Worm (Caenorhabditis elegans) whole organism, young adult: ENCODE data around the gene C23G10.1.
A peak's percentile ranks its signal among the peaks of the same experiment; 100 is the strongest.

Experiments used
- C17E4.6 ChIP-seq: fragments of 200-800 bp; sonication (Bioruptor generic); IDR thresholded peaks from 2 replicates; pipeline ENCODE4 v1.3.6; 2022; ENCODE audit warnings: missing genetic modification reagents, missing genetic modification characterization, missing compliant biosample characterization
- D2030.7 ChIP-seq: fragments of 200-800 bp; sonication (Bioruptor generic); IDR thresholded peaks from 2 replicates; pipeline ENCODE4 v1.3.6; 2022; ENCODE audit warnings: missing genetic modification reagents, missing genetic modification characterization, missing compliant biosample characterization
- F23B12.7 ChIP-seq: sonication (generic microtip); optimal IDR thresholded peaks from 2 replicates; lab custom pipeline; 2017; ENCODE audit warnings: missing genetic modification characterization, mild to moderate bottlenecking, missing compliant biosample characterization, antibody characterized with exemption, moderate library complexity; ENCODE audit not compliant: insufficient read depth
- F33H1.4 ChIP-seq: fragments of 200-800 bp; sonication (Bioruptor generic); IDR thresholded peaks from 2 replicates; pipeline ENCODE4 v1.3.6; 2022; ENCODE audit warnings: missing genetic modification reagents, missing genetic modification characterization, missing compliant biosample characterization
- F37B4.10 ChIP-seq: fragments of 200-800 bp; sonication (Bioruptor generic); IDR thresholded peaks from 2 replicates; pipeline ENCODE4 v1.3.6; 2022; ENCODE audit warnings: missing genetic modification characterization, missing compliant biosample characterization
- F39B2.1 ChIP-seq: fragments of 200-800 bp; sonication (Bioruptor generic); IDR thresholded peaks from 2 replicates; pipeline ENCODE4 v1.3.6; 2022; ENCODE audit warnings: missing genetic modification reagents, missing genetic modification characterization, missing compliant biosample characterization
- F49E8.2 ChIP-seq: sonication (generic microtip); optimal IDR thresholded peaks from 3 replicates; lab custom pipeline; 2017; ENCODE audit warnings: missing genetic modification characterization, mild to moderate bottlenecking, missing compliant biosample characterization, antibody characterized with exemption, moderate library complexity; ENCODE audit not compliant: insufficient read depth
- K11D2.4 ChIP-seq: fragments of 200-800 bp; sonication (Bioruptor generic); IDR thresholded peaks from 2 replicates; pipeline ENCODE4 v1.3.6; 2022; ENCODE audit warnings: missing genetic modification reagents, missing genetic modification characterization, missing compliant biosample characterization
- T26A5.8 ChIP-seq: sonication (generic microtip); optimal IDR thresholded peaks from 2 replicates; lab custom pipeline; 2016; ENCODE audit warnings: missing genetic modification characterization, missing compliant biosample characterization
- Y53F4B.3 ChIP-seq: fragments of 200-800 bp; sonication (Bioruptor generic); IDR thresholded peaks from 2 replicates; pipeline ENCODE4 v1.3.6; 2022; ENCODE audit warnings: missing genetic modification reagents, missing genetic modification characterization, missing compliant biosample characterization
- Y67H2A.10 ChIP-seq: fragments of 200-800 bp; sonication (Bioruptor generic); conservative IDR thresholded peaks from 2 replicates; pipeline ENCODE4 v1.3.6; 2022; ENCODE audit warnings: missing genetic modification reagents, missing genetic modification characterization, missing compliant biosample characterization
- ZK185.1 ChIP-seq: sonication (generic microtip); optimal IDR thresholded peaks from 2 replicates; lab custom pipeline; 2016; ENCODE audit warnings: mild to moderate bottlenecking, missing genetic modification characterization, missing compliant biosample characterization; ENCODE audit not compliant: poor library complexity, severe bottlenecking
- akir-1 ChIP-seq: fragments of 200-800 bp; sonication (Bioruptor generic); optimal IDR thresholded peaks from 2 replicates; lab custom pipeline; 2018; ENCODE audit warnings: mild to moderate bottlenecking, missing genetic modification characterization, moderate library complexity, missing compliant biosample characterization
- ama-1 ChIP-seq, 3 experiments: fragments of 150-350 bp in 1 of 3; sonication (generic microtip) in 2 of 3; optimal IDR thresholded peaks; 2 replicates each; lab custom pipeline; 2014 to 2018; ENCODE audit warnings: missing biosample characterization in 2 of 3, missing genetic modification characterization in 2 of 3, missing genetic modification reagents in 2 of 3
- aptf-3 ChIP-seq: fragments of 200-800 bp; sonication (Bioruptor generic); IDR thresholded peaks from 2 replicates; pipeline ENCODE4 v1.3.6; 2022; ENCODE audit warnings: missing genetic modification characterization, missing compliant biosample characterization
- athp-1 ChIP-seq: sonication (generic microtip); optimal IDR thresholded peaks from 2 replicates; lab custom pipeline; 2017; ENCODE audit warnings: mild to moderate bottlenecking, missing genetic modification characterization, missing compliant biosample characterization
- attf-5 ChIP-seq: fragments of 200-800 bp; sonication (Bioruptor generic); optimal IDR thresholded peaks from 2 replicates; lab custom pipeline; 2018; ENCODE audit warnings: mild to moderate bottlenecking, missing genetic modification characterization, missing compliant biosample characterization
- bed-1 ChIP-seq: fragments of 200-800 bp; sonication (Bioruptor generic); IDR thresholded peaks from 2 replicates; pipeline ENCODE4 v1.3.6; 2022; ENCODE audit warnings: missing genetic modification reagents, missing genetic modification characterization, missing compliant biosample characterization
- cebp-2 ChIP-seq: fragments of 200-800 bp; sonication (Bioruptor generic); IDR thresholded peaks from 2 replicates; pipeline ENCODE4 v1.3.6; 2022; ENCODE audit warnings: missing genetic modification characterization, missing compliant biosample characterization
- ceh-27 ChIP-seq: fragments of 200-800 bp; sonication (Bioruptor generic); optimal IDR thresholded peaks from 2 replicates; lab custom pipeline; 2018; ENCODE audit warnings: mild to moderate bottlenecking, missing genetic modification characterization, moderate library complexity, missing compliant biosample characterization
- ceh-79 ChIP-seq: sonication (generic microtip); optimal IDR thresholded peaks from 2 replicates; lab custom pipeline; 2017; ENCODE audit warnings: mild to moderate bottlenecking, missing genetic modification characterization, missing compliant biosample characterization
- ceh-91 ChIP-seq: fragments of 200-800 bp; sonication (Bioruptor generic); IDR thresholded peaks from 2 replicates; pipeline ENCODE4 v1.3.6; 2022; ENCODE audit warnings: missing genetic modification reagents, missing genetic modification characterization, missing compliant biosample characterization
- die-1 ChIP-seq: sonication (generic microtip); optimal IDR thresholded peaks from 2 replicates; lab custom pipeline; 2016; ENCODE audit warnings: missing genotype, mild to moderate bottlenecking, missing genetic modification characterization, missing compliant biosample characterization
- dox-1 ChIP-seq: fragments of 200-800 bp; sonication (Bioruptor generic); IDR thresholded peaks from 2 replicates; pipeline ENCODE4 v1.3.6; 2022; ENCODE audit warnings: missing genetic modification reagents, missing genetic modification characterization, missing compliant biosample characterization
- dpl-1 ChIP-seq: fragments of 150-350 bp; optimal IDR thresholded peaks from 2 replicates; lab custom pipeline; 2014; ENCODE audit warnings: missing biosample characterization, missing genetic modification reagents, missing genetic modification characterization
- efl-1 ChIP-seq: fragments of 150-350 bp; optimal IDR thresholded peaks from 2 replicates; lab custom pipeline; 2014; ENCODE audit warnings: missing biosample characterization, missing genetic modification reagents, missing genetic modification characterization
- egl-18 ChIP-seq: fragments of 200-800 bp; sonication (Bioruptor generic); IDR thresholded peaks from 2 replicates; pipeline ENCODE4 v1.3.6; 2022; ENCODE audit warnings: missing genetic modification reagents, missing genetic modification characterization, missing compliant biosample characterization
- gei-17 ChIP-seq: fragments of 200-800 bp; sonication (Bioruptor generic); optimal IDR thresholded peaks from 2 replicates; lab custom pipeline; 2018; ENCODE audit warnings: mild to moderate bottlenecking, missing genetic modification characterization, missing compliant biosample characterization
- him-1 ChIP-seq: sonication (generic microtip); optimal IDR thresholded peaks from 2 replicates; lab custom pipeline; 2016; ENCODE audit warnings: missing genotype, missing genetic modification reagents, missing genetic modification characterization, missing compliant biosample characterization
- hlh-12 ChIP-seq: sonication (generic microtip); optimal IDR thresholded peaks from 2 replicates; lab custom pipeline; 2016; ENCODE audit warnings: missing genetic modification characterization, missing compliant biosample characterization
- hlh-26 ChIP-seq: fragments of 200-800 bp; sonication (Bioruptor generic); conservative IDR thresholded peaks from 2 replicates; pipeline ENCODE4 v1.3.6; 2022; ENCODE audit warnings: missing genetic modification reagents, missing genetic modification characterization, missing compliant biosample characterization
- hmg-1.2 ChIP-seq: fragments of 200-800 bp; sonication (Bioruptor generic); IDR thresholded peaks from 2 replicates; pipeline ENCODE4 v1.3.6; 2022; ENCODE audit warnings: missing genetic modification reagents, missing genetic modification characterization, missing compliant biosample characterization
- hrde-1 ChIP-seq: sonication (generic microtip); optimal IDR thresholded peaks from 2 replicates; lab custom pipeline; 2016; ENCODE audit warnings: missing genetic modification characterization, mild to moderate bottlenecking, missing compliant biosample characterization, moderate library complexity, missing genotype, missing genetic modification reagents, borderline replicate concordance
- let-526 ChIP-seq: fragments of 200-800 bp; sonication (Bioruptor generic); IDR thresholded peaks from 2 replicates; pipeline ENCODE4 v1.3.6; 2022; ENCODE audit warnings: missing genetic modification reagents, missing genetic modification characterization, missing compliant biosample characterization
- lin-35 ChIP-seq, 3 experiments: fragments of 150-350 bp in 2 of 3; sonication (generic microtip) in 1 of 3; optimal IDR thresholded peaks; 2 replicates each; lab custom pipeline; 2014 to 2018; ENCODE audit warnings: missing biosample characterization in 3 of 3, missing genetic modification characterization in 3 of 3, missing genetic modification reagents in 3 of 3
- lir-1 ChIP-seq: fragments of 200-800 bp; sonication (Bioruptor generic); conservative IDR thresholded peaks from 2 replicates; pipeline ENCODE4 v1.3.6; 2022; ENCODE audit warnings: missing genetic modification reagents, missing genetic modification characterization, missing compliant biosample characterization
- lsl-1 ChIP-seq: fragments of 200-800 bp; sonication (Bioruptor generic); optimal IDR thresholded peaks from 2 replicates; lab custom pipeline; 2018; ENCODE audit warnings: mild to moderate bottlenecking, missing genetic modification characterization, moderate library complexity, missing compliant biosample characterization
- madf-3 ChIP-seq: fragments of 200-800 bp; sonication (Bioruptor generic); IDR thresholded peaks from 2 replicates; pipeline ENCODE4 v1.3.6; 2022; ENCODE audit warnings: missing genetic modification reagents, missing genetic modification characterization, missing compliant biosample characterization
- mel-28 ChIP-seq: sonication (generic microtip); optimal IDR thresholded peaks from 2 replicates; lab custom pipeline; 2016; ENCODE audit warnings: borderline replicate concordance, mild to moderate bottlenecking, missing genetic modification characterization, missing compliant biosample characterization
- nhr-120 ChIP-seq: fragments of 200-800 bp; sonication (Bioruptor generic); IDR thresholded peaks from 2 replicates; pipeline ENCODE4 v1.3.6; 2022; ENCODE audit warnings: missing genetic modification characterization, missing compliant biosample characterization
- nhr-179 ChIP-seq: sonication (generic microtip); optimal IDR thresholded peaks from 2 replicates; lab custom pipeline; 2016; ENCODE audit warnings: mild to moderate bottlenecking, missing genetic modification characterization, missing compliant biosample characterization
- pbrm-1 ChIP-seq: fragments of 200-800 bp; sonication (Bioruptor generic); IDR thresholded peaks from 2 replicates; pipeline ENCODE4 v1.3.6; 2022; ENCODE audit warnings: missing genetic modification reagents, missing genetic modification characterization, missing compliant biosample characterization
- pha-4 ChIP-seq: fragments of 150-350 bp; sonication (generic microtip); optimal IDR thresholded peaks from 2 replicates; lab custom pipeline; 2014; ENCODE audit warnings: missing biosample characterization, missing genetic modification reagents, missing genetic modification characterization
- snpc-1.3 ChIP-seq: sonication (generic microtip); optimal IDR thresholded peaks from 2 replicates; lab custom pipeline; 2017; ENCODE audit warnings: missing genetic modification characterization, mild to moderate bottlenecking, missing compliant biosample characterization, antibody characterized with exemption, moderate library complexity, missing genotype, missing genetic modification reagents; ENCODE audit not compliant: insufficient read depth
- unc-130 ChIP-seq: sonication (generic microtip); optimal IDR thresholded peaks from 2 replicates; lab custom pipeline; 2016; ENCODE audit warnings: missing genetic modification reagents, missing genetic modification characterization, missing compliant biosample characterization
- ztf-22 ChIP-seq: fragments of 200-800 bp; sonication (Bioruptor generic); optimal IDR thresholded peaks from 2 replicates; lab custom pipeline; 2018; ENCODE audit warnings: mild to moderate bottlenecking, missing genetic modification characterization, moderate library complexity, missing compliant biosample characterization
- ztf-26 ChIP-seq: sonication (generic microtip); optimal IDR thresholded peaks from 2 replicates; lab custom pipeline; 2017; ENCODE audit warnings: missing genetic modification characterization, missing compliant biosample characterization

C23G10.1 gene

DNA sequence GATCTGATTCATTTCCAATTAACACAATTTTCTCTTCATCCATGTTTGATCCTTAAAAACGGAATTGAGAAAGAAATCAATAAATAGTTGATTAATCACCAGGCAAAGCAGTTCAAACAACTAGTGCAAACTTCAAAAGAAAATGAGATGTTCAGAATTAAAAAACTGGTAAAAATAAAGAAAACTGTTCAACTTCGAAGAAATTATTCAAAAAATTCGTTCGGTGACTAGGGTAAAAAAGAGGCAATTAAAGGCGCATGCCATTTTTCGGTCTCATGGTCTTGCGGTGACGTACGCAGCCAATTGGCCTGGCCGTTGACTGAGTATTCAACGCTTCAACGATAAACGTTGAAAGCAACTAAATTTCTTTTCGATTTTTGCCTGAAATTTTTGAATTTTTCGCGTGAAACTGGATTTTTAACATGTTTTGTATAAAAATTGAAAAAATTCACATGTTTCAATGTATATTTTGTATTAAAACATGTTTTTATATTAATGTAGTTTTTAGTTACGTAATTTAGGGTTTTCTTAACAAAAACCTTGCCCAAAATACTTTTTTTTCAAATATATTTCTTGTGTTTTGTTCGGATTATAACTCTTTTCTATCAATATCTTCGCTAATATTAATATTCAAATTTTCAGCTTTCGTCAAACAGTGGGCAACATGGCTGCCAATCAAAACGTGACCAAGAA is 2.8 kb upstream of the C23G10.1 start, which contains the start of the genes sna-3 and rps-3 (continued):
- TF ChIP-seq ceh-27 (GFP tag; lab: Kevin White, UChicago) (peak; percentile 50), ZK185.1 (tag; lab: Kevin White, UChicago) (peak; percentile 40), nhr-120 (GFP tag; lab: Robert Waterston, UW) (no peak), F49E8.2 (tag; lab: Kevin White, UChicago) (peak; percentile 69), die-1 (tag; lab: Kevin White, UChicago) (no peak), mel-28 (tag; lab: Kevin White, UChicago) (no peak), nhr-179 (tag; lab: Kevin White, UChicago) (no peak), him-1 (tag; lab: Kevin White, UChicago) (no peak), hlh-26 (GFP tag; lab: Robert Waterston, UW) (no peak), snpc-1.3 (tag; lab: Kevin White, UChicago) (peak; percentile 55), T26A5.8 (tag; lab: Kevin White, UChicago) (no peak), F33H1.4 (GFP tag; lab: Robert Waterston, UW) (peak; percentile 93), pbrm-1 (peak; percentile 64; the same call in 1 of the 2 replicates), dpl-1 (GFP tag; lab: Kevin White, UChicago) (peak; percentile 29), akir-1 (GFP tag; lab: Kevin White, UChicago) (no peak), cebp-2 (GFP tag; lab: Robert Waterston, UW) (no peak), unc-130 (GFP tag; lab: Kevin White, UChicago) (no peak), athp-1 (tag; lab: Kevin White, UChicago) (no peak), ztf-22 (GFP tag; lab: Kevin White, UChicago) (no peak), Y53F4B.3 (GFP tag; lab: Robert Waterston, UW) (no peak), C17E4.6 (GFP tag; lab: Robert Waterston, UW) (no peak), dox-1 (GFP tag; lab: Robert Waterston, UW) (0 out of 2 replicates have a peak, but pooled peaks have one; percentile 18), Y67H2A.10 (no peak), K11D2.4 (GFP tag; lab: Robert Waterston, UW) (no peak), pha-4 (tag; lab: Kevin White, UChicago) (no peak), F39B2.1 (GFP tag; lab: Robert Waterston, UW) (no peak), efl-1 (peak; percentile 48), ama-1 (optimal IDR thresholded peaks at IDR 0.05; lab: Kevin White, UChicago) (no peak), ama-1 (GFP tag; optimal IDR thresholded peaks at IDR 0.05; lab: Kevin White, UChicago) (no peak), madf-3 (GFP tag; lab: Robert Waterston, UW) (0 out of 2 replicates have a peak, but pooled peaks have one; percentile 20), hrde-1 (tag; lab: Kevin White, UChicago) (no peak), bed-1 (no peak), ceh-91 (peak; percentile 38; the same call in 1 of the 2 replicates), F23B12.7 (peak; percentile 96), F37B4.10 (GFP tag; lab: Robert Waterston, UW) (no peak), D2030.7 (GFP tag; lab: Robert Waterston, UW) (peak; percentile 72), lsl-1 (GFP tag; lab: Kevin White, UChicago) (peak; percentile 58), lir-1 (GFP tag; lab: Robert Waterston, UW) (no peak), aptf-3 (GFP tag; lab: Robert Waterston, UW) (no peak), ceh-79 (tag; lab: Kevin White, UChicago) (no peak), egl-18 (GFP tag; lab: Robert Waterston, UW) (no peak), attf-5 (peak; percentile 83), gei-17 (GFP tag; lab: Kevin White, UChicago) (no peak), hmg-1.2 (GFP tag; lab: Robert Waterston, UW) (peak; percentile 86), ztf-26 (tag; lab: Kevin White, UChicago) (no peak), lin-35 (GFP tag; optimal IDR thresholded peaks at IDR 0.05; lab: Kevin White, UChicago) (peak in 1 of 3 experiments; percentile 58), let-526 (no peak), hlh-12 (tag; lab: Kevin White, UChicago) (no peak)
